Fruit fly (Drosophila melanogaster) whole organism, embryonic: ENCODE measurements around the gene Pka-C1.

Experiments
- Abd-B ChIP-seq: fragments of 200-800 bp; sonication (Bioruptor generic); optimal IDR thresholded peaks from 2 replicates; lab custom pipeline; 2018; ENCODE audit warnings: missing biosample characterization, mild to moderate bottlenecking, missing genetic modification characterization, moderate library complexity
- Adf1 ChIP-seq: fragments of 200-800 bp; sonication (Bioruptor generic); IDR thresholded peaks from 2 replicates; pipeline ENCODE4 v1.3.6; 2022; ENCODE audit warnings: missing biosample characterization, missing genetic modification characterization
- Asciz ChIP-seq: fragments of 200-800 bp; sonication (Bioruptor generic); optimal IDR thresholded peaks from 2 replicates; lab custom pipeline; 2017; ENCODE audit warnings: missing biosample characterization, mild to moderate bottlenecking, missing genetic modification characterization, missing genetic modification reagents
- CG10274 ChIP-seq: fragments of 200-800 bp; sonication (Bioruptor generic); optimal IDR thresholded peaks from 3 replicates; lab custom pipeline; 2017; ENCODE audit warnings: missing biosample characterization, mild to moderate bottlenecking, missing genetic modification characterization
- CG11085 ChIP-seq: fragments of 200-800 bp; sonication (Bioruptor generic); IDR thresholded peaks from 2 replicates; pipeline ENCODE4 v1.3.6; 2022; ENCODE audit warnings: missing biosample characterization, missing genetic modification characterization
- CG11695 ChIP-seq: fragments of 200-800 bp; sonication (Bioruptor generic); IDR thresholded peaks from 3 replicates; pipeline ENCODE4 v1.3.6; 2022; ENCODE audit warnings: missing biosample characterization, missing genetic modification characterization
- CG12744 ChIP-seq: fragments of 200-800 bp; sonication (Bioruptor generic); optimal IDR thresholded peaks from 2 replicates; lab custom pipeline; 2016; ENCODE audit warnings: missing biosample characterization, missing genetic modification characterization
- CG13123 ChIP-seq: fragments of 200-800 bp; sonication (Bioruptor generic); optimal IDR thresholded peaks from 2 replicates; lab custom pipeline; 2016; ENCODE audit warnings: missing biosample characterization, missing genetic modification characterization
- CG14965 ChIP-seq: fragments of 200-800 bp; sonication (Bioruptor generic); optimal IDR thresholded peaks from 2 replicates; lab custom pipeline; 2016; ENCODE audit warnings: missing biosample characterization, missing genetic modification characterization, borderline replicate concordance
- CG15269 ChIP-seq: fragments of 200-800 bp; sonication (Bioruptor generic); optimal IDR thresholded peaks from 2 replicates; lab custom pipeline; 2018; ENCODE audit warnings: missing biosample characterization, mild to moderate bottlenecking, missing genetic modification characterization, moderate library complexity
- CG18011 ChIP-seq: fragments of 200-800 bp; sonication (Bioruptor generic); optimal IDR thresholded peaks from 2 replicates; lab custom pipeline; 2017; ENCODE audit warnings: missing biosample characterization, missing genetic modification characterization, mild to moderate bottlenecking, moderate library complexity, missing genotype
- CG18599 ChIP-seq: fragments of 200-800 bp; sonication (Bioruptor generic); optimal IDR thresholded peaks from 3 replicates; lab custom pipeline; 2017; ENCODE audit warnings: missing biosample characterization, missing genetic modification characterization, mild to moderate bottlenecking, moderate library complexity, missing genetic modification reagents
- CG2120 ChIP-seq: fragments of 200-800 bp; sonication (Bioruptor generic); optimal IDR thresholded peaks from 3 replicates; lab custom pipeline; 2016; ENCODE audit warnings: missing biosample characterization, missing genetic modification characterization
- CG2202 ChIP-seq: fragments of 200-800 bp; sonication (Bioruptor generic); optimal IDR thresholded peaks from 2 replicates; lab custom pipeline; 2018; ENCODE audit warnings: missing biosample characterization, mild to moderate bottlenecking, missing genetic modification characterization
- CG2678 ChIP-seq: fragments of 200-800 bp; sonication (Bioruptor generic); optimal IDR thresholded peaks from 3 replicates; lab custom pipeline; 2019; ENCODE audit warnings: missing biosample characterization, mild to moderate bottlenecking, missing genetic modification characterization, moderate library complexity
- CG43689 ChIP-seq: fragments of 200-800 bp; sonication (Bioruptor generic); IDR thresholded peaks from 2 replicates; pipeline ENCODE4 v1.3.6; 2022; ENCODE audit warnings: missing biosample characterization, missing genetic modification characterization
- CG7271 ChIP-seq: fragments of 200-800 bp; sonication (Bioruptor generic); optimal IDR thresholded peaks from 2 replicates; lab custom pipeline; 2018; ENCODE audit warnings: missing biosample characterization, mild to moderate bottlenecking, missing genetic modification characterization, moderate library complexity
- CG8281 ChIP-seq: fragments of 200-800 bp; sonication (Bioruptor generic); optimal IDR thresholded peaks from 2 replicates; lab custom pipeline; 2018; ENCODE audit warnings: missing biosample characterization, mild to moderate bottlenecking, missing genetic modification characterization, moderate library complexity
- CG9797 ChIP-seq: fragments of 200-800 bp; sonication (Bioruptor generic); optimal IDR thresholded peaks from 3 replicates; lab custom pipeline; 2018; ENCODE audit warnings: missing biosample characterization, mild to moderate bottlenecking, missing genetic modification characterization
- CG9876 ChIP-seq: fragments of 200-800 bp; sonication (Bioruptor generic); optimal IDR thresholded peaks from 2 replicates; lab custom pipeline; 2016; ENCODE audit warnings: missing biosample characterization, missing genetic modification characterization
- Dip2 ChIP-seq: fragments of 200-800 bp; sonication (Bioruptor generic); IDR thresholded peaks from 2 replicates; pipeline ENCODE4 v1.3.6; 2022; ENCODE audit warnings: missing biosample characterization, missing genetic modification characterization
- Drgx ChIP-seq: fragments of 200-800 bp; sonication (Bioruptor generic); IDR thresholded peaks from 2 replicates; pipeline ENCODE4 v1.3.6; 2022; ENCODE audit warnings: missing biosample characterization, missing genetic modification characterization
- Hand ChIP-seq: fragments of 200-800 bp; sonication (Bioruptor generic); optimal IDR thresholded peaks from 2 replicates; lab custom pipeline; 2017; ENCODE audit warnings: mild to moderate bottlenecking, missing biosample characterization, missing genetic modification reagents, missing genetic modification characterization
- Med ChIP-seq: fragments of 200-800 bp; sonication (Bioruptor generic); peaks from one replicate; lab custom pipeline; 2016; ENCODE audit warnings: missing biosample characterization, missing genetic modification characterization, mild to moderate bottlenecking, inconsistent platforms, moderate library complexity
- Mrtf ChIP-seq: fragments of 200-800 bp; sonication (Bioruptor generic); IDR thresholded peaks from 3 replicates; pipeline ENCODE4 v1.3.6; 2022; ENCODE audit warnings: missing biosample characterization, missing genetic modification characterization
- NFAT ChIP-seq: fragments of 200-800 bp; sonication (Bioruptor generic); IDR thresholded peaks from 2 replicates; pipeline ENCODE4 v1.3.6; 2022; ENCODE audit warnings: missing biosample characterization, missing genetic modification characterization
- Pdp1 ChIP-seq, 2 experiments: fragments of 200-800 bp; sonication (Bioruptor generic); optimal IDR thresholded peaks; 3 replicates each; lab custom pipeline; 2016; ENCODE audit warnings: missing biosample characterization in 2 of 2, missing genetic modification characterization in 2 of 2, mild to moderate bottlenecking in 1 of 2, moderate library complexity in 1 of 2
- Ptx1 ChIP-seq: fragments of 200-800 bp; sonication (Bioruptor generic); IDR thresholded peaks from 2 replicates; pipeline ENCODE4 v1.3.6; 2022; ENCODE audit warnings: missing biosample characterization, missing genetic modification characterization
- Ravus ChIP-seq: fragments of 200-800 bp; sonication (Bioruptor generic); IDR thresholded peaks from 2 replicates; pipeline ENCODE4 v1.3.6; 2022; ENCODE audit warnings: missing biosample characterization, missing genetic modification characterization
- Rfx ChIP-seq: fragments of 200-800 bp; sonication (Bioruptor generic); IDR thresholded peaks from 2 replicates; pipeline ENCODE4 v1.3.6; 2022; ENCODE audit warnings: missing biosample characterization, missing genetic modification characterization
- Sox102F ChIP-seq: fragments of 200-800 bp; sonication (Bioruptor generic); optimal IDR thresholded peaks from 2 replicates; lab custom pipeline; 2018; ENCODE audit warnings: missing biosample characterization, mild to moderate bottlenecking, missing genetic modification characterization, moderate library complexity
- abd-A ChIP-seq: fragments of 200-800 bp; sonication (Bioruptor generic); optimal IDR thresholded peaks from 3 replicates; lab custom pipeline; 2019; ENCODE audit warnings: missing biosample characterization, mild to moderate bottlenecking, missing genetic modification characterization, moderate library complexity
- ac ChIP-seq: fragments of 200-800 bp; sonication (Bioruptor generic); optimal IDR thresholded peaks from 3 replicates; lab custom pipeline; 2017; ENCODE audit warnings: missing biosample characterization, mild to moderate bottlenecking, missing genetic modification characterization
- amos ChIP-seq: fragments of 200-800 bp; sonication (Bioruptor generic); IDR thresholded peaks from 2 replicates; pipeline ENCODE4 v1.3.6; 2022; ENCODE audit warnings: missing biosample characterization, missing genetic modification characterization; ENCODE audit not compliant: partially characterized antibody
- br ChIP-seq: fragments of >200 bp; optimal IDR thresholded peaks from 2 replicates; lab custom pipeline; 2017
- cad ChIP-seq: fragments of >200 bp; optimal IDR thresholded peaks from 2 replicates; lab custom pipeline; 2017; ENCODE audit warnings: missing biosample characterization, missing genetic modification characterization
- ci ChIP-seq: fragments of 200-800 bp; sonication (Bioruptor generic); IDR thresholded peaks from 3 replicates; pipeline ENCODE4 v1.3.6; 2022; ENCODE audit warnings: missing biosample characterization, missing genetic modification characterization
- dm ChIP-seq: fragments of 200-800 bp; sonication (Bioruptor generic); optimal IDR thresholded peaks from 3 replicates; lab custom pipeline; 2016; ENCODE audit warnings: missing biosample characterization, missing genetic modification characterization
- ems ChIP-seq: fragments of 200-800 bp; sonication (Bioruptor generic); optimal IDR thresholded peaks from 3 replicates; lab custom pipeline; 2016; ENCODE audit warnings: missing biosample characterization, missing genetic modification characterization
- gsb ChIP-seq: fragments of 200-800 bp; sonication (Bioruptor generic); IDR thresholded peaks from 2 replicates; pipeline ENCODE4 v1.3.6; 2022; ENCODE audit warnings: missing biosample characterization, missing genetic modification characterization
- gsb-n ChIP-seq: fragments of 200-800 bp; sonication (Bioruptor generic); optimal IDR thresholded peaks from 3 replicates; lab custom pipeline; 2018; ENCODE audit warnings: missing biosample characterization, mild to moderate bottlenecking, missing genetic modification characterization
- jing ChIP-seq: fragments of 200-800 bp; sonication (Bioruptor generic); optimal IDR thresholded peaks from 2 replicates; lab custom pipeline; 2018; ENCODE audit warnings: missing biosample characterization, mild to moderate bottlenecking, missing genetic modification characterization
- lab ChIP-seq: fragments of 200-800 bp; sonication (Bioruptor generic); optimal IDR thresholded peaks from 3 replicates; lab custom pipeline; 2017; ENCODE audit warnings: missing biosample characterization, missing genetic modification characterization, mild to moderate bottlenecking, moderate library complexity, missing genetic modification reagents
- lilli ChIP-seq: fragments of 200-800 bp; sonication (Bioruptor generic); optimal IDR thresholded peaks from 3 replicates; lab custom pipeline; 2016; ENCODE audit warnings: missing biosample characterization, missing genetic modification characterization
- prd ChIP-seq, 3 experiments: fragments of >200 bp in 2 of 3; fragments of 200-800 bp in 1 of 3; sonication (Bioruptor generic) in 1 of 3; optimal IDR thresholded peaks in 2 of 3; IDR thresholded peaks in 1 of 3; 2 replicates in 2 of 3; 3 replicates in 1 of 3; pipeline versions ENCODE4 v1.3.6 to Lab custom; 2017 to 2022; ENCODE audit warnings: missing biosample characterization in 1 of 3, missing genetic modification characterization in 1 of 3
- run ChIP-seq: fragments of 200-800 bp; sonication (Bioruptor generic); optimal IDR thresholded peaks from 3 replicates; lab custom pipeline; 2018; ENCODE audit warnings: missing biosample characterization, mild to moderate bottlenecking, missing genetic modification characterization
- so ChIP-seq: fragments of 200-800 bp; sonication (Bioruptor generic); IDR thresholded peaks from 3 replicates; pipeline ENCODE4 v1.3.6; 2022; ENCODE audit warnings: missing biosample characterization, missing genetic modification characterization
- tgo ChIP-seq: fragments of 200-800 bp; sonication (Bioruptor generic); IDR thresholded peaks from 3 replicates; pipeline ENCODE4 v1.3.6; 2022; ENCODE audit warnings: missing biosample characterization, missing genetic modification characterization
- tll ChIP-seq, 2 experiments: fragments of 200-800 bp in 1 of 2; fragments of >200 bp in 1 of 2; sonication (Bioruptor generic) in 1 of 2; optimal IDR thresholded peaks; 2 replicates each; lab custom pipeline; 2017 to 2019; ENCODE audit warnings: missing biosample characterization in 2 of 2, missing genetic modification characterization in 2 of 2, mild to moderate bottlenecking in 1 of 2, moderate library complexity in 1 of 2
- wor ChIP-seq: fragments of 200-800 bp; sonication (Bioruptor generic); IDR thresholded peaks from 2 replicates; pipeline ENCODE4 v1.3.6; 2022; ENCODE audit warnings: missing biosample characterization, missing genetic modification characterization

The Pka-C1 gene

dm6 chr2L:9698923-9699493 is at the start of gene Pka-C1 (continued):
- TF ChIP-seq prd (optimal IDR thresholded peaks at IDR 0.05; lab: Kevin White, UChicago) (no peak), prd (GFP tag; IDR thresholded peaks at IDR 0.05; lab: Robert Waterston, UW) (peak; percentile 62), Sox102F (no peak), CG11695 (GFP tag; lab: Robert Waterston, UW) (no peak), dm (GFP tag; lab: Kevin White, UChicago) (no peak), CG8281 (tag; lab: Kevin White, UChicago) (no peak), CG15269 (tag; lab: Kevin White, UChicago) (peak; percentile 10), CG2678 (peak; percentile 6), so (GFP tag; lab: Robert Waterston, UW) (no peak; the same call in 2 of the 3 replicates), CG14965 (no peak), amos (GFP tag; lab: Robert Waterston, UW) (peak; percentile 59; the same call in 1 of the 2 replicates), CG12744 (GFP tag; lab: Kevin White, UChicago) (no peak), tll (GFP tag; optimal IDR thresholded peaks at IDR 0.05; lab: Kevin White, UChicago) (no peak), CG2120 (GFP tag; lab: Kevin White, UChicago) (no peak), CG43689 (no peak), lilli (peak; percentile 13), ac (no peak), Mrtf (GFP tag; lab: Robert Waterston, UW) (peak; percentile 17; the same call in 1 of the 3 replicates), Hand (no peak), jing (no peak), tgo (GFP tag; lab: Robert Waterston, UW) (no peak), Ptx1 (GFP tag; lab: Robert Waterston, UW) (peak; percentile 38), Dip2 (GFP tag; lab: Robert Waterston, UW) (no peak), run (tag; lab: Kevin White, UChicago) (no peak), gsb-n (tag; lab: Kevin White, UChicago) (no peak), Abd-B (GFP tag; lab: Kevin White, UChicago) (peak; percentile 66), Pdp1 (GFP tag; optimal IDR thresholded peaks at IDR 0.05; lab: Kevin White, UChicago) (peak; percentile 11 to 88), ems (GFP tag; lab: Kevin White, UChicago) (no peak), Med (GFP tag; lab: Kevin White, UChicago) (peak; percentile 90), NFAT (GFP tag; lab: Robert Waterston, UW) (peak; percentile 70), Asciz (GFP tag; lab: Kevin White, UChicago) (no peak), ci (GFP tag; lab: Robert Waterston, UW) (peak; percentile 82), br (lab: Kevin White, UChicago) (no peak), CG9797 (GFP tag; lab: Kevin White, UChicago) (peak; percentile 74), CG9876 (GFP tag; lab: Kevin White, UChicago) (no peak), CG7271 (tag; lab: Kevin White, UChicago) (no peak), cad (no peak), abd-A (tag; lab: Kevin White, UChicago) (peak; percentile 74), CG11085 (no peak), Drgx (GFP tag; lab: Robert Waterston, UW) (0 out of 2 replicates have a peak, but pooled peaks have one; percentile 18), CG10274 (peak; percentile 24), CG13123 (GFP tag; lab: Kevin White, UChicago) (no peak), gsb (GFP tag; lab: Robert Waterston, UW) (no peak), CG18011 (no peak), lab (GFP tag; lab: Kevin White, UChicago) (peak; percentile 66), CG18599 (GFP tag; lab: Kevin White, UChicago) (peak; percentile 47), CG2202 (tag; lab: Kevin White, UChicago) (peak; percentile 7), Rfx (GFP tag; lab: Robert Waterston, UW) (peak; percentile 72), Adf1 (GFP tag; lab: Robert Waterston, UW) (peak; percentile 58), Ravus (GFP tag; lab: Robert Waterston, UW) (no peak), wor (no peak)
